Fruit fly (Drosophila melanogaster): ENCODE results near the gene CG7215.

Gene CG7215

DNA sequence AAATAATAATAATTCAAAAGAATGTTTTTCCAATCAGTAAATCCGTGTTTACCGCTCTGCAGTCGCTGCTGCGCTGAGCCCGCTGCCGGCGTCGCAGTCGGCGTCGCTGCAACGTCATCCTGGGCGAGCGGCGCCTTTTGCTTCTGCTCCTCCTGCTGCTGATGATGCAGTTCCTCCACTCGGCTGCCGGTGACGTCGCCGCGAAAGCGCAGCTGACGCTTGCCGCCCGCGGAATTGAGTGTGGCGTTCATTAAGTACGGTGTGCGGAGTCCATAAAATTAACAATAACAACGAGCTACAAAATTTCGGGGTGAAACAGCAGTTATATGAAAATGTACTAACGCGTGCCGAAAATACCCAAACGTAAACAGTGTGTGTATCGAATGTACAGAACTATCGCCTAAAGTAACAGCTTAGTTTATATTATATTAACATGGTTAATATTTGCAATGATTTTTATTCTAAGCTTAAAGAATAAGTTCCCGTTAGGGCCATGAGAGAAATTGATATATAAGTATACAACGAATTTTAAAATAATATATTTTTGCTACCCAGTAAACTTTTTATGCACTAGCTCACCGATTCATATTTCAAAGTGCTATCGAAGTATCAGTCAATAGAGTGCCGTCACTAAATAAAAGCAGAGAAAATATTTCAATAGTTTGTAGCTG lies 2.9 kb downstream of the CG7215 start, which contains the start of the genes CG7218 and Cbp20 (continued):
- TF ChIP-seq tgo (GFP tag; IDR thresholded peaks at IDR 0.05), result peak; percentile 62
- TF ChIP-seq CG2129 (GFP tag; IDR thresholded peaks at IDR 0.05; ENCODE audit: partially characterized antibody), result peak; percentile 78
- no peak for TF ChIP-seq CG8281 (tag; optimal IDR thresholded peaks at IDR 0.05)
- TF ChIP-seq Ptx1 (GFP tag; IDR thresholded peaks at IDR 0.05), result peak; percentile 83
- TF ChIP-seq crc (GFP tag; optimal IDR thresholded peaks at IDR 0.05), result no peak
- peak; percentile 29; the same call in 1 of the 2 replicates for TF ChIP-seq tna (GFP tag; IDR thresholded peaks at IDR 0.05; ENCODE audit: partially characterized antibody)
- TF ChIP-seq jumu (GFP tag; optimal IDR thresholded peaks at IDR 0.05), result peak; percentile 36
- peak; percentile 2 for TF ChIP-seq da (GFP tag; optimal IDR thresholded peaks at IDR 0.05)
- peak; percentile 61; the same call in 1 of the 2 replicates for TF ChIP-seq Taf1 (GFP tag; IDR thresholded peaks at IDR 0.05)
- 0 out of 2 replicates have a peak, but pooled peaks have one; percentile 23 for TF ChIP-seq CG5953 (GFP tag; IDR thresholded peaks at IDR 0.05)
- no peak for TF ChIP-seq CG30431 (GFP tag; optimal IDR thresholded peaks at IDR 0.05)
- peak; percentile 49 for TF ChIP-seq NC2β (GFP tag; optimal IDR thresholded peaks at IDR 0.05)
- TF ChIP-seq B-H1 (GFP tag; IDR thresholded peaks at IDR 0.05), result peak; percentile 66
- TF ChIP-seq br (optimal IDR thresholded peaks at IDR 0.05), result no peak
- TF ChIP-seq CG34422 (GFP tag; IDR thresholded peaks at IDR 0.05), result peak; percentile 23; the same call in 2 of the 3 replicates
- TF ChIP-seq CG32532 (GFP tag; IDR thresholded peaks at IDR 0.05), result peak; percentile 90
- no peak for TF ChIP-seq salm (tag; optimal IDR thresholded peaks at IDR 0.05)
- TF ChIP-seq Atf6 (GFP tag; IDR thresholded peaks at IDR 0.05), result peak; percentile 59
- TF ChIP-seq C15 (GFP tag; IDR thresholded peaks at IDR 0.05), result 0 out of 3 replicates have a peak, but pooled peaks have one; percentile 5
- no peak for TF ChIP-seq CG15073 (GFP tag; optimal IDR thresholded peaks at IDR 0.05)
- peak; percentile 58 to 71 for TF ChIP-seq Pdp1 (GFP tag; optimal IDR thresholded peaks at IDR 0.05)
- peak; percentile 23; the same call in 1 of the 3 replicates for TF ChIP-seq croc (GFP tag; conservative IDR thresholded peaks at IDR 0.05)
- peak; percentile 50 for TF ChIP-seq CG9609 (GFP tag; optimal IDR thresholded peaks at IDR 0.05)
- TF ChIP-seq tin (GFP tag; optimal IDR thresholded peaks at IDR 0.05), result peak; percentile 77
- peak; percentile 35 for TF ChIP-seq Sox100B (GFP tag; optimal IDR thresholded peaks at IDR 0.05)
- peak in 1 of 2 experiments; percentile 43 for TF ChIP-seq bsh (GFP tag; optimal IDR thresholded peaks at IDR 0.05)
- no peak for TF ChIP-seq schlank (tag; optimal IDR thresholded peaks at IDR 0.05)
- peak; percentile 44; the same call in 1 of the 2 replicates for TF ChIP-seq E2f2 (GFP tag; IDR thresholded peaks at IDR 0.05)
- peak; percentile 81 for TF ChIP-seq CG15514 (GFP tag; optimal IDR thresholded peaks at IDR 0.05)
- peak; percentile 37 for TF ChIP-seq CG6254 (GFP tag; optimal IDR thresholded peaks at IDR 0.05)
- TF ChIP-seq cwo (GFP tag; optimal IDR thresholded peaks at IDR 0.05), result peak; percentile 49
- TF ChIP-seq sc (optimal IDR thresholded peaks at IDR 0.05), result no peak
- TF ChIP-seq sc (GFP tag; optimal IDR thresholded peaks at IDR 0.05), result peak; percentile 37
- peak; percentile 72 for TF ChIP-seq CHES-1-like (GFP tag; optimal IDR thresholded peaks at IDR 0.05)
- peak; percentile 76 for TF ChIP-seq dysf (GFP tag; IDR thresholded peaks at IDR 0.05)
- peak; percentile 13; the same call in 1 of the 2 replicates for TF ChIP-seq Poxn (GFP tag; IDR thresholded peaks at IDR 0.05)
- peak; percentile 80 for TF ChIP-seq inv (GFP tag; IDR thresholded peaks at IDR 0.05; ENCODE audit: partially characterized antibody)
- peak; percentile 83 for TF ChIP-seq CG4617 (GFP tag; optimal IDR thresholded peaks at IDR 0.05; ENCODE audit: borderline replicate concordance)
- peak; percentile 49 for TF ChIP-seq Ssrp (tag; optimal IDR thresholded peaks at IDR 0.05)
- TF ChIP-seq zfh2 (GFP tag; optimal IDR thresholded peaks at IDR 0.05), result peak; percentile 70
- no peak for TF ChIP-seq Hand (GFP tag; optimal IDR thresholded peaks at IDR 0.05)
- no peak for TF ChIP-seq D (optimal IDR thresholded peaks at IDR 0.05)
- TF ChIP-seq D (GFP tag; optimal IDR thresholded peaks at IDR 0.05), result no peak
- no peak for TF ChIP-seq Hr78 (GFP tag; optimal IDR thresholded peaks at IDR 0.05)
- no peak for TF ChIP-seq Lhr (GFP tag; optimal IDR thresholded peaks at IDR 0.05)
- TF ChIP-seq Camta (GFP tag; optimal IDR thresholded peaks at IDR 0.05), result peak; percentile 52
- TF ChIP-seq NC2α (GFP tag; optimal IDR thresholded peaks at IDR 0.05), result no peak
- TF ChIP-seq CG7745 (tag; optimal IDR thresholded peaks at IDR 0.05), result no peak
- peak; percentile 70 for TF ChIP-seq Meics (GFP tag; optimal IDR thresholded peaks at IDR 0.05)
- no peak for TF ChIP-seq sr (GFP tag; IDR thresholded peaks at IDR 0.05)
